Worm (Caenorhabditis elegans) whole organism, L1 larva: ENCODE data around the gene C27A2.7.

Experiments used
- C04F5.9 ChIP-seq: sonication (generic microtip); optimal IDR thresholded peaks from 2 replicates; lab custom pipeline; 2016; ENCODE audit warnings: missing genetic modification characterization, missing compliant biosample characterization
- C16A3.4 ChIP-seq: fragments of 150-350 bp; optimal IDR thresholded peaks from 2 replicates; lab custom pipeline; 2014; ENCODE audit warnings: missing biosample characterization, missing genetic modification characterization
- C34B4.2 ChIP-seq: sonication (generic microtip); optimal IDR thresholded peaks from 2 replicates; lab custom pipeline; 2017; ENCODE audit warnings: mild to moderate bottlenecking, missing genetic modification characterization, missing compliant biosample characterization
- aly-2 ChIP-seq: fragments of 150-350 bp; optimal IDR thresholded peaks from 2 replicates; lab custom pipeline; 2014; ENCODE audit warnings: missing biosample characterization, missing genetic modification characterization
- blmp-1 ChIP-seq: fragments of 150-350 bp; optimal IDR thresholded peaks from 2 replicates; lab custom pipeline; 2014; ENCODE audit warnings: missing biosample characterization, missing genetic modification characterization
- ceh-63 ChIP-seq: fragments of 200-800 bp; sonication (Bioruptor generic); optimal IDR thresholded peaks from 2 replicates; lab custom pipeline; 2018; ENCODE audit warnings: mild to moderate bottlenecking, missing genetic modification characterization, missing compliant biosample characterization
- ceh-8 ChIP-seq: fragments of 200-800 bp; sonication (Bioruptor generic); optimal IDR thresholded peaks from 2 replicates; lab custom pipeline; 2018; ENCODE audit warnings: mild to moderate bottlenecking, missing genetic modification characterization, moderate library complexity, missing compliant biosample characterization
- ceh-82 ChIP-seq, 3 experiments: fragments of 150-350 bp in 1 of 3; sonication (generic microtip) in 2 of 3; optimal IDR thresholded peaks; 2 replicates each; lab custom pipeline; 2014 to 2017; ENCODE audit warnings: missing biosample characterization in 3 of 3, missing genetic modification characterization in 3 of 3
- ceh-88 ChIP-seq: fragments of 200-800 bp; sonication (Bioruptor generic); IDR thresholded peaks from 2 replicates; pipeline ENCODE4 v1.3.6; 2022; ENCODE audit warnings: missing genetic modification characterization, missing compliant biosample characterization
- dsc-1 ChIP-seq: sonication (generic microtip); optimal IDR thresholded peaks from 2 replicates; lab custom pipeline; 2016; ENCODE audit warnings: mild to moderate bottlenecking, missing genetic modification characterization, missing compliant biosample characterization
- efl-1 ChIP-seq, 4 experiments: fragments of 150-350 bp; optimal IDR thresholded peaks in 3 of 4; peaks in 1 of 4; 1 replicate in 1 of 4; 2 replicates in 3 of 4; lab custom pipeline; 2014; ENCODE audit warnings: missing biosample characterization in 2 of 4, missing genetic modification characterization in 2 of 4, missing genetic modification reagents in 2 of 4
- efl-3 ChIP-seq: fragments of 200-800 bp; sonication (Bioruptor generic); optimal IDR thresholded peaks from 2 replicates; lab custom pipeline; 2018; ENCODE audit warnings: mild to moderate bottlenecking, missing genetic modification characterization, missing compliant biosample characterization
- egl-13 ChIP-seq: sonication (generic microtip); optimal IDR thresholded peaks from 2 replicates; lab custom pipeline; 2016; ENCODE audit warnings: missing genotype, missing genetic modification reagents, missing genetic modification characterization, missing compliant biosample characterization
- egl-27 ChIP-seq, 2 experiments: fragments of 150-350 bp in 1 of 2; sonication (generic microtip); optimal IDR thresholded peaks; 3 replicates each; lab custom pipeline; 2017 to 2018; ENCODE audit warnings: missing biosample characterization in 2 of 2, missing genetic modification characterization in 2 of 2, missing genetic modification reagents in 2 of 2
- elt-2 ChIP-seq: sonication (generic microtip); optimal IDR thresholded peaks from 2 replicates; lab custom pipeline; 2016; ENCODE audit warnings: missing genetic modification characterization, mild to moderate bottlenecking, inconsistent platforms, missing compliant biosample characterization, missing genetic modification reagents
- elt-3 ChIP-seq, 6 experiments: fragments of 150-350 bp in 1 of 6; sonication (generic microtip); optimal IDR thresholded peaks; 2 replicates each; lab custom pipeline; 2017 to 2018; ENCODE audit warnings: missing biosample characterization in 6 of 6, missing genetic modification characterization in 6 of 6, inconsistent platforms in 1 of 6
- fkh-8 ChIP-seq: sonication (generic microtip); optimal IDR thresholded peaks from 2 replicates; lab custom pipeline; 2016; ENCODE audit warnings: mild to moderate bottlenecking, missing genetic modification characterization, missing compliant biosample characterization
- fos-1 ChIP-seq: fragments of 150-350 bp; optimal IDR thresholded peaks from 2 replicates; lab custom pipeline; 2014; ENCODE audit warnings: missing biosample characterization, missing genetic modification characterization
- hlh-17 ChIP-seq: fragments of 200-800 bp; sonication (Bioruptor generic); optimal IDR thresholded peaks from 2 replicates; lab custom pipeline; 2018; ENCODE audit warnings: missing genetic modification characterization, mild to moderate bottlenecking, missing compliant biosample characterization, moderate library complexity, borderline replicate concordance
- hpl-2 ChIP-seq: fragments of 150-350 bp; optimal IDR thresholded peaks from 2 replicates; lab custom pipeline; 2014; ENCODE audit warnings: missing biosample characterization, missing genetic modification reagents, missing genetic modification characterization
- isw-1 ChIP-seq: fragments of 200-800 bp; sonication (Bioruptor generic); IDR thresholded peaks from 2 replicates; pipeline ENCODE4 v1.3.6; 2022; ENCODE audit warnings: missing genetic modification characterization, missing compliant biosample characterization
- jun-1 ChIP-seq: fragments of 150-350 bp; optimal IDR thresholded peaks from 2 replicates; lab custom pipeline; 2014; ENCODE audit warnings: missing biosample characterization, missing genetic modification reagents, missing genetic modification characterization
- lin-13 ChIP-seq: fragments of 150-350 bp; optimal IDR thresholded peaks from 2 replicates; lab custom pipeline; 2014; ENCODE audit warnings: missing biosample characterization, missing genetic modification reagents, missing genetic modification characterization
- lin-14 ChIP-seq: fragments of 200-800 bp; sonication (Bioruptor generic); optimal IDR thresholded peaks from 2 replicates; lab custom pipeline; 2018; ENCODE audit warnings: mild to moderate bottlenecking, missing genetic modification characterization, moderate library complexity, missing compliant biosample characterization
- lin-35 ChIP-seq, 2 experiments: fragments of 150-350 bp; optimal IDR thresholded peaks; 2 replicates each; lab custom pipeline; 2014; ENCODE audit warnings: missing biosample characterization in 2 of 2, missing genetic modification characterization in 2 of 2, missing genetic modification reagents in 2 of 2
- lin-39 ChIP-seq: fragments of 150-350 bp; optimal IDR thresholded peaks from 2 replicates; lab custom pipeline; 2014; ENCODE audit warnings: missing biosample characterization, missing genetic modification reagents, missing genetic modification characterization
- lir-3 ChIP-seq: sonication (generic microtip); optimal IDR thresholded peaks from 2 replicates; lab custom pipeline; 2016; ENCODE audit warnings: mild to moderate bottlenecking, missing genetic modification characterization, moderate library complexity, missing compliant biosample characterization; ENCODE audit not compliant: poor library complexity
- lsy-2 ChIP-seq, 2 experiments: fragments of 150-350 bp; optimal IDR thresholded peaks; 2 replicates each; lab custom pipeline; 2014; ENCODE audit warnings: missing biosample characterization in 2 of 2, missing genetic modification characterization in 2 of 2
- mdl-1 ChIP-seq, 2 experiments: fragments of 150-350 bp; optimal IDR thresholded peaks; 2 replicates each; lab custom pipeline; 2014 to 2017; ENCODE audit warnings: missing biosample characterization in 2 of 2, missing genetic modification characterization in 2 of 2, inconsistent platforms in 1 of 2
- mep-1 ChIP-seq: fragments of 150-350 bp; optimal IDR thresholded peaks from 2 replicates; lab custom pipeline; 2014; ENCODE audit warnings: missing biosample characterization, missing genetic modification characterization
- nhr-12 ChIP-seq: sonication (generic microtip); optimal IDR thresholded peaks from 2 replicates; lab custom pipeline; 2017; ENCODE audit warnings: missing biosample characterization, missing genetic modification characterization
- nhr-19 ChIP-seq: fragments of 200-800 bp; sonication (Bioruptor generic); conservative IDR thresholded peaks from 2 replicates; pipeline ENCODE4 v1.3.6; 2022; ENCODE audit warnings: missing genetic modification characterization, missing compliant biosample characterization
- nhr-20 ChIP-seq: sonication (generic microtip); optimal IDR thresholded peaks from 2 replicates; lab custom pipeline; 2016; ENCODE audit warnings: mild to moderate bottlenecking, missing genetic modification characterization, missing compliant biosample characterization
- nhr-76 ChIP-seq: sonication (generic microtip); optimal IDR thresholded peaks from 2 replicates; lab custom pipeline; 2017; ENCODE audit warnings: missing biosample characterization, missing genetic modification characterization
- nhr-77 ChIP-seq: fragments of 150-350 bp; optimal IDR thresholded peaks from 2 replicates; lab custom pipeline; 2014; ENCODE audit warnings: missing biosample characterization, missing genetic modification characterization
- nhr-90 ChIP-seq: sonication (generic microtip); optimal IDR thresholded peaks from 2 replicates; lab custom pipeline; 2016; ENCODE audit warnings: mild to moderate bottlenecking, missing genetic modification characterization, missing compliant biosample characterization; ENCODE audit not compliant: poor library complexity
- rnt-1 ChIP-seq: sonication (generic microtip); optimal IDR thresholded peaks from 2 replicates; lab custom pipeline; 2016; ENCODE audit warnings: mild to moderate bottlenecking, missing genetic modification characterization, moderate library complexity, missing compliant biosample characterization
- sox-4 ChIP-seq: sonication (generic microtip); optimal IDR thresholded peaks from 2 replicates; lab custom pipeline; 2016; ENCODE audit warnings: missing genetic modification characterization, missing compliant biosample characterization
- sup-37 ChIP-seq: fragments of 200-800 bp; sonication (Bioruptor generic); optimal IDR thresholded peaks from 2 replicates; lab custom pipeline; 2018; ENCODE audit warnings: mild to moderate bottlenecking, missing genetic modification characterization, missing compliant biosample characterization
- tlp-1 ChIP-seq: fragments of 150-350 bp; optimal IDR thresholded peaks from 2 replicates; lab custom pipeline; 2014; ENCODE audit warnings: missing biosample characterization, missing genetic modification characterization
- unc-130 ChIP-seq: fragments of 150-350 bp; optimal IDR thresholded peaks from 2 replicates; lab custom pipeline; 2017; ENCODE audit warnings: missing biosample characterization, missing genetic modification characterization, inconsistent platforms
- unc-62 ChIP-seq: fragments of 150-350 bp; optimal IDR thresholded peaks from 2 replicates; lab custom pipeline; 2014; ENCODE audit warnings: missing biosample characterization, missing genetic modification reagents, missing genetic modification characterization
- vab-15 ChIP-seq: sonication (generic microtip); optimal IDR thresholded peaks from 2 replicates; lab custom pipeline; 2017; ENCODE audit warnings: missing genotype, mild to moderate bottlenecking, missing genetic modification characterization, missing compliant biosample characterization
- xbp-1 ChIP-seq: sonication (generic microtip); optimal IDR thresholded peaks from 2 replicates; lab custom pipeline; 2016; ENCODE audit warnings: missing genetic modification characterization, missing compliant biosample characterization
- zip-4 ChIP-seq: fragments of 200-800 bp; sonication (Bioruptor generic); optimal IDR thresholded peaks from 2 replicates; lab custom pipeline; 2018; ENCODE audit warnings: mild to moderate bottlenecking, missing genetic modification characterization, moderate library complexity, missing compliant biosample characterization
- ztf-4 ChIP-seq: fragments of 150-350 bp; optimal IDR thresholded peaks from 2 replicates; lab custom pipeline; 2014; ENCODE audit warnings: missing biosample characterization, missing genetic modification characterization

C27A2.7 gene

ce11 chrII:5031612-5032011 lies 39.6 kb downstream of the C27A2.7 start, which contains the start of gene wdr-83:
TSS of gene wdr-83 (minus strand) at chrII:5031712.
- no peak for TF ChIP-seq ztf-4
- no peak for TF ChIP-seq jun-1 (tag; lab: Kevin White, UChicago)
- TF ChIP-seq nhr-19: no peak
- no peak for TF ChIP-seq zip-4
- TF ChIP-seq lin-39 (tag; lab: Kevin White, UChicago): no peak
- TF ChIP-seq lsy-2 (tag; optimal IDR thresholded peaks at IDR 0.05; lab: Kevin White, UChicago): no peak
- TF ChIP-seq xbp-1 (tag; lab: Kevin White, UChicago): no peak
- TF ChIP-seq isw-1: no peak
- no peak for TF ChIP-seq nhr-76 (tag; lab: Kevin White, UChicago)
- no peak for TF ChIP-seq sup-37 (GFP tag; lab: Kevin White, UChicago)
- no peak for TF ChIP-seq sox-4
- no peak for TF ChIP-seq ceh-8 (GFP tag; lab: Kevin White, UChicago)
- TF ChIP-seq tlp-1: no peak
- TF ChIP-seq nhr-12 (tag; lab: Kevin White, UChicago): no peak
- TF ChIP-seq ceh-63 (GFP tag; lab: Kevin White, UChicago): no peak
- no peak for TF ChIP-seq C16A3.4 (tag; lab: Kevin White, UChicago)
- TF ChIP-seq lir-3 (tag; lab: Kevin White, UChicago): no peak
- no peak for TF ChIP-seq rnt-1 (tag; lab: Kevin White, UChicago)
- no peak for TF ChIP-seq unc-130 (tag; lab: Kevin White, UChicago)
- no peak for TF ChIP-seq vab-15 (tag; lab: Kevin White, UChicago)

ce11 chrII:5027952-5028351 lies 43.2 kb downstream of the C27A2.7 start:
- TF ChIP-seq elt-3 (tag; optimal IDR thresholded peaks at IDR 0.05; lab: Kevin White, UChicago) (no peak), nhr-19 (no peak), vab-15 (tag; lab: Kevin White, UChicago) (no peak), efl-3 (no peak), hpl-2 (GFP tag; lab: Kevin White, UChicago) (no peak), nhr-77 (no peak), rnt-1 (tag; lab: Kevin White, UChicago) (no peak)

ce11 chrII:5022381-5022855 lies 48.7 kb downstream of the C27A2.7 start, which contains the start of the genes nsy-1 and F59A6.13:
TSS of gene nsy-1 (plus strand) at chrII:5022757.
TSS of gene F59A6.13 (plus strand) at chrII:5022805.
- TF ChIP-seq C04F5.9 (tag; lab: Kevin White, UChicago) (no peak), vab-15 (tag; lab: Kevin White, UChicago) (no peak), dsc-1 (tag; lab: Kevin White, UChicago) (no peak), lir-3 (tag; lab: Kevin White, UChicago) (no peak), egl-27 (tag; optimal IDR thresholded peaks at IDR 0.05; lab: Kevin White, UChicago) (no peak), lin-35 (GFP tag; optimal IDR thresholded peaks at IDR 0.05; lab: Kevin White, UChicago) (no peak), hlh-17 (GFP tag; lab: Kevin White, UChicago) (no peak), elt-2 (peak; percentile 97), xbp-1 (tag; lab: Kevin White, UChicago) (no peak), lin-13 (GFP tag; lab: Kevin White, UChicago) (no peak), nhr-76 (tag; lab: Kevin White, UChicago) (no peak), fos-1 (tag; lab: Kevin White, UChicago) (no peak), nhr-90 (tag; lab: Kevin White, UChicago) (no peak), efl-1 (optimal IDR thresholded peaks at IDR 0.05; lab: Kevin White, UChicago) (no peak), efl-1 (GFP tag; optimal IDR thresholded peaks at IDR 0.05 in 1 of 2; lab: Kevin White, UChicago) (peak in 1 of 2 experiments; percentile 72), ceh-82 (tag; optimal IDR thresholded peaks at IDR 0.05; lab: Kevin White, UChicago) (no peak)
- TF ChIP-seq, all 84 proteins: peak for 2

- TF ChIP-seq C34B4.2 (no peak), ceh-88 (GFP tag; lab: Robert Waterston, UW) (0 out of 2 replicates have a peak, but pooled peaks have one; percentile 10), nhr-20 (tag; lab: Kevin White, UChicago) (no peak), elt-3 (tag; optimal IDR thresholded peaks at IDR 0.05; lab: Kevin White, UChicago) (no peak), nhr-90 (tag; lab: Kevin White, UChicago) (no peak), lsy-2 (tag; optimal IDR thresholded peaks at IDR 0.05; lab: Kevin White, UChicago) (peak in 1 of 2 experiments; percentile 21), fkh-8 (tag; lab: Kevin White, UChicago) (no peak), blmp-1 (tag; lab: Kevin White, UChicago) (peak; percentile 35), unc-62 (GFP tag; lab: Kevin White, UChicago) (no peak), lin-14 (GFP tag; lab: Kevin White, UChicago) (peak; percentile 4), elt-2 (no peak), egl-13 (tag; lab: Kevin White, UChicago) (no peak), aly-2 (no peak), mdl-1 (tag; optimal IDR thresholded peaks at IDR 0.05; lab: Kevin White, UChicago) (no peak), mep-1 (tag; lab: Kevin White, UChicago) (no peak), fos-1 (tag; lab: Kevin White, UChicago) (no peak)
Observed at ce11 chrII:5021518-5021917, 49.6 kb downstream of the C27A2.7 start.
